Fruit fly (Drosophila melanogaster): Measurements from ENCODE around the gene CG1503.

DNA sequence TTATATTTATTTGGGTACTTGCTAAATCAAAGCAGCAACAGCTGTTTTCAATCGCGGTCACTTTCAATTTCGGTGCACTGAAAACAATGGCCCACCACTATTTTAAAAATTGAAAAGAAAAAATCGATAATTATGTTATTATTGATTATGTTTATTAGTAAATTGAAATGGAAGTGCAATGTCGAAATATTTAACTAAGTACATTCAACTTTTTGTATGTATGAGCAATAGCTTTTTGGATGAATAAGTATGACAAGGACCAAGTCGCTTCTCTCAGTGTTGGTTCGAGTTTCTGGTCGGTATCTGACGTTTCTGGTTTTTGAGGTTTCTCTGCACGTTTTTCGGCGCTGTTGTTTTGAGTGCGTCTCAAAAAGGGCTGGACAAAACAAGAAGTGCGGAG, 18.0 kb upstream of the CG1503 start:
- TF ChIP-seq CG8478 (optimal IDR thresholded peaks at IDR 0.05) (no peak), CTCF (optimal IDR thresholded peaks at IDR 0.05) (no peak)
